Worm (Caenorhabditis elegans): ENCODE data around the gene mop-25.1.

Gene mop-25.1

DNA sequence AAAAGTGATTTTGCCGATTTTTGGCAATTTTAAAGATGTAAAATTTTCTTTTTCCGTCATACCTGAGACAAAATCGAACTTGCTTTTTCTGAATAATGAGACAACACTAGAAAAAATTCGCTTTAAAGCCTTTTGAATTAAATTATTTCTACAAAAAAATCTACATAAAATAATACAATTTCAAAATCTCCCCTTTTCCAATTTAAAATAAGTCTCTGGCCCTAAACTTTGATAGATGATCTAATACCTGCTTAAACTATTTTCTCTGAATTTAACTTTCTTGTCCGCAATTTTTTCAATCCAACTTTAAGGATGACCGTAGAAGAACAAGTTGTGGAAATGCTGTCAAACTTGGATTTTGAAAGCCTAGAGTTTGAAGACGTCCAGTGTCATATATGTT, 8.8 kb upstream of the mop-25.1 start, which contains the start of gene R02E12.12:
Gene R02E12.12 (plus strand): TSS at position 301 of the 400 bp plus-strand sequence.
- TF ChIP-seq klf-2 (GFP tag; conservative IDR thresholded peaks at IDR 0.05) (no peak), flt-1 (GFP tag; IDR thresholded peaks at IDR 0.05) (no peak), T22C8.4 (GFP tag; IDR thresholded peaks at IDR 0.05) (no peak), ref-1 (GFP tag; conservative IDR thresholded peaks at IDR 0.05) (no peak), med-1 (GFP tag; optimal IDR thresholded peaks at IDR 0.05; ENCODE audit: insufficient read depth) (no peak), ztf-29 (GFP tag; IDR thresholded peaks at IDR 0.05) (no peak), ztf-23 (GFP tag; IDR thresholded peaks at IDR 0.05) (no peak), cog-1 (tag; optimal IDR thresholded peaks at IDR 0.05) (no peak), tab-1 (GFP tag; IDR thresholded peaks at IDR 0.05) (no peak)

- no peak for TF ChIP-seq med-1 (GFP tag; optimal IDR thresholded peaks at IDR 0.05; ENCODE audit: insufficient read depth)
- no peak for TF ChIP-seq cog-1 (tag; optimal IDR thresholded peaks at IDR 0.05)
- TF ChIP-seq flt-1 (GFP tag; IDR thresholded peaks at IDR 0.05), result no peak
- TF ChIP-seq tab-1 (GFP tag; IDR thresholded peaks at IDR 0.05), result no peak
- no peak for TF ChIP-seq ztf-23 (GFP tag; IDR thresholded peaks at IDR 0.05)
- no peak for TF ChIP-seq klf-2 (GFP tag; conservative IDR thresholded peaks at IDR 0.05)
- no peak for TF ChIP-seq ztf-29 (GFP tag; IDR thresholded peaks at IDR 0.05)
- TF ChIP-seq ref-1 (GFP tag; conservative IDR thresholded peaks at IDR 0.05), result no peak
- no peak for TF ChIP-seq T22C8.4 (GFP tag; IDR thresholded peaks at IDR 0.05)
Measured at ce11 chrX:4005014-4005413, 7.0 kb upstream of the mop-25.1 start, which contains the start of gene R02E12.4. R02E12.4 (plus strand) TSS chrX:4005314.

ce11 chrX:4006966-4007365, 5.1 kb upstream of the mop-25.1 start:
- TF ChIP-seq ztf-23 (GFP tag; IDR thresholded peaks at IDR 0.05), result no peak
- no peak for TF ChIP-seq klf-2 (GFP tag; conservative IDR thresholded peaks at IDR 0.05)
- TF ChIP-seq tab-1 (GFP tag; IDR thresholded peaks at IDR 0.05), result no peak
- no peak for TF ChIP-seq med-1 (GFP tag; optimal IDR thresholded peaks at IDR 0.05; ENCODE audit: insufficient read depth)
- no peak for TF ChIP-seq T22C8.4 (GFP tag; IDR thresholded peaks at IDR 0.05)
- no peak for TF ChIP-seq ref-1 (GFP tag; conservative IDR thresholded peaks at IDR 0.05)
- TF ChIP-seq flt-1 (GFP tag; IDR thresholded peaks at IDR 0.05), result no peak
- TF ChIP-seq cog-1 (tag; optimal IDR thresholded peaks at IDR 0.05), result no peak
- no peak for TF ChIP-seq ztf-29 (GFP tag; IDR thresholded peaks at IDR 0.05)

DNA sequence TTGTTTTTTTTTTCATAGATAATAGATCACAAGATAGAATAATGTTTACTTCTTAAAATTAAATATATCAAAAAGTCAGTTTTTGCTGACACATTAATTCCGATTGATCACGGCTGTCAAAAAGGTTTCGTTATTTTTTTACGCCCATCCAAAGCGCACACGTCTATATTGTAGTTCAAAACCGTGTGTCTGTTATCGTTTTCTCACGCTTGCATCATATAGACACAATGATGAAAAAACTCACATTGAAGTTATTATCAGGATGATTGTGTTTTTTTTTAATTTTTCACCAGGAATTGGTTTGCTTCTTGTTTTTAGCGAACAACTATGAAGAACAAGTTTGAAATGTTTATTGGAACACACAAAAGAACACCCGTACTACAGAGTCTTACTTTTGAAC, 4.3 kb upstream of the mop-25.1 start:
- TF ChIP-seq med-1 (GFP tag; optimal IDR thresholded peaks at IDR 0.05; ENCODE audit: insufficient read depth) (no peak), ref-1 (GFP tag; conservative IDR thresholded peaks at IDR 0.05) (no peak), ztf-29 (GFP tag; IDR thresholded peaks at IDR 0.05) (no peak), tab-1 (GFP tag; IDR thresholded peaks at IDR 0.05) (no peak)

- no peak for TF ChIP-seq cog-1 (tag; optimal IDR thresholded peaks at IDR 0.05)
- no peak for TF ChIP-seq ztf-29 (GFP tag; IDR thresholded peaks at IDR 0.05)
- no peak for TF ChIP-seq ref-1 (GFP tag; conservative IDR thresholded peaks at IDR 0.05)
- TF ChIP-seq klf-2 (GFP tag; conservative IDR thresholded peaks at IDR 0.05), result no peak
Measured at ce11 chrX:4008922-4009321, 3.1 kb upstream of the mop-25.1 start.

DNA sequence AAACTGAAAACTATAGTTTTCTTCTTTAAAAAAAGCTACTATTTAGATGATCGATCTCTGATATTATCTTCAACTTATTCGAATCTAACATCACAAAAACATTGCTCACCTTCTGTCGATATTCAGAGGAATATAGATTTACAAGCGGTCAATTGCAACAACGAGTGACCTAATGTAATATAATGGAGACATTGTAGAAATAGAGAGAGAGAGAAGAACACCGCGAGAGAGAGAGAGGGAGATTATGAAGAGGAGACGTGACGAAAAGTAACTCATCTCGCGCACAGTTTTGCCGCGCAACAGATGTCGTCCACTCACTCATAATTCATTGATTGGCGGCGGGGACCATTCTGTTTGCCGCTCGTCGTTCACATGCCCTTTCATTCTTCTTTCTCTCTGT, 1.6 kb upstream of the mop-25.1 start:
- TF ChIP-seq cog-1 (tag; optimal IDR thresholded peaks at IDR 0.05) (no peak), ztf-23 (GFP tag; IDR thresholded peaks at IDR 0.05) (no peak), ztf-29 (GFP tag; IDR thresholded peaks at IDR 0.05) (no peak), ref-1 (GFP tag; conservative IDR thresholded peaks at IDR 0.05) (no peak), T22C8.4 (GFP tag; IDR thresholded peaks at IDR 0.05) (no peak), flt-1 (GFP tag; IDR thresholded peaks at IDR 0.05) (no peak), klf-2 (GFP tag; conservative IDR thresholded peaks at IDR 0.05) (no peak), med-1 (GFP tag; optimal IDR thresholded peaks at IDR 0.05; ENCODE audit: insufficient read depth) (no peak), tab-1 (GFP tag; IDR thresholded peaks at IDR 0.05) (no peak)

DNA sequence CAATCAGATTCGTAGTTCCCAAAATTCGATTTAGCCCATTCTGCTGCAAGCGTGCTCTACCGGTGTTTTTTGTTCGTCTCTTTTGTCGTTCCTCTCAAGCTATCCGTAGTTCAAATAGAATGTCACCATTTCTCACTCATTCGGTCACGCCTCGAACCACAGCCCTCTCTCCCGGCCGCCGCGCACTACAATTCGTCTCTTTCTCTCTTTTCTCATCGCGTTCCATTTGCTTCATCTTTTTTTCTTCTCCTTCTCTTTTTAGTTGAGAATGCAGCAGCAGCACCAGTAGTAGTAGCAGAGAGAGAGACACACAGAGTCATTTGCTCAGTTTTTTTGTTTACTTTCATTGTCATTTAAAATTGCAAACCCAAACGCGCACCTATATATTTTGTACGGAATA, 4.1 kb downstream of the mop-25.1 start, which contains the start of gene hrg-1:
Gene hrg-1 (minus strand): TSS at position 109 of the 400 bp plus-strand sequence.
- no peak for TF ChIP-seq med-1 (GFP tag; optimal IDR thresholded peaks at IDR 0.05; ENCODE audit: insufficient read depth)
- TF ChIP-seq flt-1 (GFP tag; IDR thresholded peaks at IDR 0.05), result no peak
- TF ChIP-seq cog-1 (tag; optimal IDR thresholded peaks at IDR 0.05), result no peak
- no peak for TF ChIP-seq tab-1 (GFP tag; IDR thresholded peaks at IDR 0.05)
- no peak for TF ChIP-seq ztf-23 (GFP tag; IDR thresholded peaks at IDR 0.05)
- no peak for TF ChIP-seq T22C8.4 (GFP tag; IDR thresholded peaks at IDR 0.05)
- TF ChIP-seq klf-2 (GFP tag; conservative IDR thresholded peaks at IDR 0.05), result no peak
- TF ChIP-seq ref-1 (GFP tag; conservative IDR thresholded peaks at IDR 0.05), result no peak
- no peak for TF ChIP-seq ztf-29 (GFP tag; IDR thresholded peaks at IDR 0.05)

- TF ChIP-seq ztf-23 (GFP tag; IDR thresholded peaks at IDR 0.05) (no peak), cog-1 (tag; optimal IDR thresholded peaks at IDR 0.05) (no peak), tab-1 (GFP tag; IDR thresholded peaks at IDR 0.05) (no peak), med-1 (GFP tag; optimal IDR thresholded peaks at IDR 0.05; ENCODE audit: insufficient read depth) (no peak), ztf-29 (GFP tag; IDR thresholded peaks at IDR 0.05) (no peak), ref-1 (GFP tag; conservative IDR thresholded peaks at IDR 0.05) (no peak), flt-1 (GFP tag; IDR thresholded peaks at IDR 0.05) (no peak), klf-2 (GFP tag; conservative IDR thresholded peaks at IDR 0.05) (no peak), T22C8.4 (GFP tag; IDR thresholded peaks at IDR 0.05) (no peak)
Measured at ce11 chrX:4017576-4018309, 5.7 kb downstream of the mop-25.1 start.

DNA sequence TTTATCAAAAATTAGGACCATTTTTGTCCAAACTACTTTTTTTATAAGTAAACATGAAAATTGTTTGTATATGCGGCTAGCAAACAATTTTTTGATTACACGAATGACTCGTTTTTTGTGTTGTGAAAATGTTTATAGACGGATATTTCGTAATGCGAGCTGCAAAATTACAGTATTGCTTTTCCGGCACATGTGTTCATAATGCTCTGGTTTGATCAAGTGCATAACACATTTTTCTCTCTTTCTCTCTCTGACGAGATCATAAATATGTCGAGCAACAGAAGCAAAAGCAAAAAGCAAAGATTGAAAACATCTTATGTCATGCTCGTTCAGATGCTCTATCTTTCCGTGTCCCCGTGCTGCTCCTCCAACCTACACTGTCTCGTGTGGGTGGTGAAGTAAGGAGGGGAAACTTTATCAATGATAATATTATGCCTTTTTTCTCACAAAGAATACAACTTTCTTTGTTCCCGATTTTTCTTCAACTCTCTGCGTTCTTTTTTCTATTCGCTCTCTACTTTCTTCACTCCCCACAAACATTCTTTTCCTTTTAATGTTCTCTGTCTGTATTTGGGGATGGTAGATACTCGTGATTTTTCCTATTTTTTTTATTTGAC, 6.7 kb downstream of the mop-25.1 start:
- no peak for TF ChIP-seq med-1 (GFP tag; optimal IDR thresholded peaks at IDR 0.05; ENCODE audit: insufficient read depth)
- TF ChIP-seq klf-2 (GFP tag; conservative IDR thresholded peaks at IDR 0.05), result no peak
- no peak for TF ChIP-seq tab-1 (GFP tag; IDR thresholded peaks at IDR 0.05)
- TF ChIP-seq T22C8.4 (GFP tag; IDR thresholded peaks at IDR 0.05), result no peak
- no peak for TF ChIP-seq ref-1 (GFP tag; conservative IDR thresholded peaks at IDR 0.05)
- TF ChIP-seq ztf-23 (GFP tag; IDR thresholded peaks at IDR 0.05), result no peak
- no peak for TF ChIP-seq flt-1 (GFP tag; IDR thresholded peaks at IDR 0.05)
- no peak for TF ChIP-seq ztf-29 (GFP tag; IDR thresholded peaks at IDR 0.05)
- no peak for TF ChIP-seq cog-1 (tag; optimal IDR thresholded peaks at IDR 0.05)
